Worm (Caenorhabditis elegans): ENCODE measurements around the gene AC3.5.

AC3.5 gene

DNA sequence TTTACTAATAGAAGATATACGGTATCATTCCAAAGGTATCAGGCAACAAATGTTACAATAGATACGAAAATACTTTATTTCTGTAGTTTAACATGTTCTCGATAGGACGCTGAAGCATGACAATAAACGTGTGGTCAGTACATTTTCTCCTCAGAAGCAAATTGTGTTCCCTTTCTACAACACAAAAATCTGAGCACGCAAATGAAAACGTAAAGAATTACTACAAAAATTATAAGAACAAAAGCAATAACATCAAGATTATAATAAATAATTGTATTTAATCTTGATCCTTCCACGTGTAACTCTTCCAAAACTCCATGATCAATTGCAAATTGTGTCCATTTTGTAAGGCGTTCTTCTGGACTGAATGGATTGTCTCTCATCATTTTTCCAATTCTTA, 8.6 kb upstream of the AC3.5 start:
- TF ChIP-seq lin-39 (tag; optimal IDR thresholded peaks at IDR 0.05) (no peak), C34F6.9 (tag; optimal IDR thresholded peaks at IDR 0.05) (no peak)

DNA sequence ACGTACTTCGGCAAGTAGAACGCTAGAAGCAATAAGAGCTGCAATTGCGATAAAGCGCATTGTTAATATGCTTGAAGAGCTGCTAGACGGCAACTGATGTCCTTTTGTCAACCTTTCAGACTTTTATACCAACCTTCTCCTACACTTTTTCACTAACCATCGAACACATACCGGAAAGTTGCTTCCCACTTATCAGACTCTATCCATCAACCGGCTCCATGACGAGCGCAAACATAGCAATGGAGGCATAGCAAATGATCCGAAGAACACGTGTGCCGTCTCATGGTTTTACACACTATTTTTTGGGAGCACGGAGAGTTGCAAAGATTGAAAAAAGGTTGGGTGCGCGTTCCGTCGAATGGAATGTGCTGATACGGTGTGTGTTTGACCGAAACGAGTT, 6.6 kb upstream of the AC3.5 start, which contains the start of gene abu-1:
TSS of gene abu-1 (minus strand) at position 101 of the 400 bp plus-strand sequence.
- TF ChIP-seq R02D3.7 (tag; optimal IDR thresholded peaks at IDR 0.05) (no peak), nhr-237 (tag; optimal IDR thresholded peaks at IDR 0.05) (no peak), sem-4 (tag; optimal IDR thresholded peaks at IDR 0.05) (no peak), skn-1 (tag; optimal IDR thresholded peaks at IDR 0.05) (no peak), mdl-1 (tag; optimal IDR thresholded peaks at IDR 0.05) (no peak), unc-55 (GFP tag; optimal IDR thresholded peaks at IDR 0.05) (no peak), unc-39 (tag; optimal IDR thresholded peaks at IDR 0.05) (no peak), nhr-6 (tag; optimal IDR thresholded peaks at IDR 0.05) (no peak), aly-2 (tag; optimal IDR thresholded peaks at IDR 0.05) (no peak), ama-1 (optimal IDR thresholded peaks at IDR 0.05) (no peak), mbf-1 (tag; optimal IDR thresholded peaks at IDR 0.05) (no peak), nhr-25 (tag; optimal IDR thresholded peaks at IDR 0.05) (no peak), fos-1 (tag; optimal IDR thresholded peaks at IDR 0.05) (no peak), lin-13 (GFP tag; optimal IDR thresholded peaks at IDR 0.05) (no peak), nhr-12 (tag; optimal IDR thresholded peaks at IDR 0.05) (no peak), unc-62 (GFP tag; optimal IDR thresholded peaks at IDR 0.05) (no peak), zag-1 (tag; optimal IDR thresholded peaks at IDR 0.05) (no peak), lsy-2 (tag; optimal IDR thresholded peaks at IDR 0.05) (no peak), F13H6.1 (tag; optimal IDR thresholded peaks at IDR 0.05) (no peak), ceh-82 (tag; optimal IDR thresholded peaks at IDR 0.05) (no peak)

DNA sequence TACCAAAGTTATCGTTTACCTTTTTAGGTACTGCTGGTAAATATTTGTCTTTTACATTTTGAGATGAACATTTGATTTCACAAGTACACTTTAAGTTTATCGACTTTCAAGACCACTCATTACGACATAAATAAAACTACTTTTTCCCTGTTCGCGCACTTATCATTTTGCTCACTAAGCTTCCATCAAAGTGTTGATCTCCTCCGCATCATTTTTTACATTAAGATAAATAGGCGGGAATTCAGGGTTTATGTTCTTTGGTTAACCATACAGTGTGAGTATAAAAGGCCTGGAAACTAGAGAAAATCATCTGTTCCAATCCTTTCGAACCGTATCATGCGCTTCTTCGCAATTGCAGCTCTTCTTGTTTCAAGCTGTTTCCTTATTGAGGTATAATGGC, 6.2 kb upstream of the AC3.5 start, which contains the start of gene pqn-2:
TSS of gene pqn-2 (plus strand) at position 301 of the 400 bp plus-strand sequence.
- TF ChIP-seq alr-1 (tag; optimal IDR thresholded peaks at IDR 0.05) (no peak), nhr-21 (tag; optimal IDR thresholded peaks at IDR 0.05) (no peak), ztf-11 (tag; optimal IDR thresholded peaks at IDR 0.05) (no peak), ceh-82 (tag; optimal IDR thresholded peaks at IDR 0.05) (no peak), lin-39 (tag; optimal IDR thresholded peaks at IDR 0.05) (no peak), sma-9 (GFP tag; optimal IDR thresholded peaks at IDR 0.05) (no peak), sma-9 (tag; optimal IDR thresholded peaks at IDR 0.05) (no peak), R02D3.7 (tag; optimal IDR thresholded peaks at IDR 0.05) (no peak), crh-2 (tag; optimal IDR thresholded peaks at IDR 0.05) (no peak)

DNA sequence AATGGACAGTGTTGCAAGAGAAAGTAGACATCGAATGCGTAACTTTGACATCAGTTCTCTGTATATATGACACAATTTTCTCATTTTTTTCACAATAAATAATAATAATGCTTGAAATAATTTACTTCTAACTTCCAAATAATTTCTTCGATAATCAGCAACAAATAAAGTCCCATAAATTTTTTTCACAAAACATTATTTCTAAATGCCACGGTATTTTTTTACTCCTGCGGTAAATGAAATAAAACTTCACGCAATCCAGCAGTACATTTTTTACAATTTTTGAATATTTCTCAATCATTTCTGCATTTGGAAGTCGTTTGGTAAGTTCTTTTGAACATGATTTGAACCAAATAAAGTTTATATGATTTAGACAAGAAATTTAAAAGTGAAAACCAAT, 4.4 kb upstream of the AC3.5 start, which contains the start of gene spe-10:
TSS of gene spe-10 (plus strand) at position 301 of the 400 bp plus-strand sequence.
- no peak for TF ChIP-seq sem-4 (tag; optimal IDR thresholded peaks at IDR 0.05)
- no peak for TF ChIP-seq elt-3 (tag; optimal IDR thresholded peaks at IDR 0.05)

DNA sequence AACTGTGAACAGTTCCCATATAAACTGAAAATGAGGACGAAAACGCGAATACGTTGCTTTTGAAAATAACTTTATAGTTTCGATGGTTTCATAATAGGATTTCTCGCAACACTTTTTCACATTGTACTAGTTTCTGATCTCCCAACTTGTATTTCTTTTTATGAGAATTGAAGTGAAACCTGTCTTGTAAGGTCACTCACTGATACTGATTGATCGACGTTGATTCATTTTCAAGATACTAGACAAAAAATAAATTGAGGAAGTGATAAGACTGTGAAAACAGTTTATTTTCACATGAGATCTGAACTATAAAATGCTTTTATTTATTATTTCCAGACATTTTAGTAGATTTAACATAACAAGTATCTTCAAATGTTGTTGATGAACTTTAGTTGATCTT, 915 bp upstream of the AC3.5 start:
- TF ChIP-seq egl-27 (tag; optimal IDR thresholded peaks at IDR 0.05) (no peak), ztf-11 (tag; optimal IDR thresholded peaks at IDR 0.05) (no peak), sma-9 (GFP tag; optimal IDR thresholded peaks at IDR 0.05) (no peak), sma-9 (tag; optimal IDR thresholded peaks at IDR 0.05) (no peak), nhr-25 (tag; optimal IDR thresholded peaks at IDR 0.05) (no peak), unc-55 (GFP tag; optimal IDR thresholded peaks at IDR 0.05) (no peak), alr-1 (tag; optimal IDR thresholded peaks at IDR 0.05) (no peak), mab-5 (tag; optimal IDR thresholded peaks at IDR 0.05) (no peak), blmp-1 (tag; optimal IDR thresholded peaks at IDR 0.05; ENCODE audit: insufficient read depth) (no peak), ama-1 (optimal IDR thresholded peaks at IDR 0.05) (no peak), ZK546.5 (tag; optimal IDR thresholded peaks at IDR 0.05) (no peak), Y55F3AM.14 (GFP tag; optimal IDR thresholded peaks at IDR 0.05) (no peak)

DNA sequence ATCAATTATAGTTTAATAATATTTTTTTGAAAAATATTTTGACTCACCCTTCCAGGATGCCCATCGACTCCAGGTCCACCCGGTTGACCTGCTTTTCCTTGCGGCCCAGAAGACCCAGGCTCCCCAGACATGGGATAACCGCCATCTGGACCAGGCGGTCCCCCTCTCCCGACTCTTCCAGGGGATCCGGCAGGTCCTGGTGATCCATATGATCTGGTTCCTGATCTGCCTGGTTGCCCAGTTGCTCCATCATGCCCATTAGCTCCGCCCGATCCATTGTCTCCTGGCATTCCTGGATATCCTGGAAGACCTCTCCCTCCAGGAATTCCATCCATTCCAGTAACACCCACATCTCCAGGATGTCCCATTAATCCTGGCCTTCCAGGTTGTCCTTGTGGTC, 5.4 kb downstream of the AC3.5 start:
- TF ChIP-seq Y55F3AM.14 (GFP tag; optimal IDR thresholded peaks at IDR 0.05) (peak; percentile 74), mab-5 (tag; optimal IDR thresholded peaks at IDR 0.05) (no peak)
